Worm (Caenorhabditis elegans) whole organism, early embryonic: ENCODE measurements around the gene ZK1098.11.

Source experiments
- B0310.2 ChIP-seq: sonication (generic microtip); optimal IDR thresholded peaks from 2 replicates; lab custom pipeline; 2016; ENCODE audit warnings: mild to moderate bottlenecking, missing genetic modification characterization, missing compliant biosample characterization
- F13C5.2 ChIP-seq: sonication (generic microtip); optimal IDR thresholded peaks from 2 replicates; lab custom pipeline; 2017; ENCODE audit warnings: mild to moderate bottlenecking, missing genetic modification characterization, inconsistent platforms, missing compliant biosample characterization
- aly-1 ChIP-seq: sonication (generic microtip); optimal IDR thresholded peaks from 2 replicates; lab custom pipeline; 2016; ENCODE audit warnings: missing genetic modification characterization, missing compliant biosample characterization
- ama-1 ChIP-seq: fragments of 150-350 bp; optimal IDR thresholded peaks from 2 replicates; lab custom pipeline; 2014
- ceh-13 ChIP-seq: fragments of 200-800 bp; sonication (Bioruptor generic); optimal IDR thresholded peaks from 2 replicates; lab custom pipeline; 2018; ENCODE audit warnings: mild to moderate bottlenecking, missing genetic modification characterization, missing compliant biosample characterization
- ceh-36 ChIP-seq: sonication (generic microtip); optimal IDR thresholded peaks from 2 replicates; lab custom pipeline; 2016; ENCODE audit warnings: missing genetic modification characterization, inconsistent platforms, missing compliant biosample characterization
- ets-7 ChIP-seq: sonication (generic microtip); optimal IDR thresholded peaks from 2 replicates; lab custom pipeline; 2016; ENCODE audit warnings: missing genotype, missing genetic modification characterization, missing compliant biosample characterization
- flt-1 ChIP-seq: fragments of 200-800 bp; sonication (Bioruptor generic); IDR thresholded peaks from 2 replicates; pipeline ENCODE4 v1.3.6; 2022; ENCODE audit warnings: missing genetic modification characterization, missing compliant biosample characterization
- hmbx-1 ChIP-seq: sonication (generic microtip); optimal IDR thresholded peaks from 2 replicates; lab custom pipeline; 2016; ENCODE audit warnings: mild to moderate bottlenecking, missing genetic modification characterization, missing compliant biosample characterization
- hmg-4 ChIP-seq: fragments of 200-800 bp; sonication (Bioruptor generic); optimal IDR thresholded peaks from 2 replicates; lab custom pipeline; 2018; ENCODE audit warnings: mild to moderate bottlenecking, missing genetic modification characterization, missing compliant biosample characterization
- hnd-1 ChIP-seq: sonication (generic microtip); optimal IDR thresholded peaks from 2 replicates; lab custom pipeline; 2016; ENCODE audit warnings: missing genetic modification characterization, missing compliant biosample characterization
- pes-1 ChIP-seq: fragments of 200-800 bp; sonication (Bioruptor generic); IDR thresholded peaks from 2 replicates; pipeline ENCODE4 v1.3.6; 2022; ENCODE audit warnings: missing genetic modification reagents, missing genetic modification characterization, missing compliant biosample characterization
- scrt-1 ChIP-seq: fragments of 200-800 bp; sonication (Bioruptor generic); IDR thresholded peaks from 2 replicates; pipeline ENCODE4 v1.3.6; 2022; ENCODE audit warnings: missing genetic modification characterization, missing compliant biosample characterization
- sea-1 ChIP-seq: fragments of 200-800 bp; sonication (Bioruptor generic); conservative IDR thresholded peaks from 2 replicates; pipeline ENCODE4 v1.3.6; 2022; ENCODE audit warnings: missing genetic modification characterization, missing compliant biosample characterization
- tbx-11 ChIP-seq: fragments of 200-800 bp; sonication (Bioruptor generic); IDR thresholded peaks from 2 replicates; pipeline ENCODE4 v1.3.6; 2022; ENCODE audit warnings: missing genetic modification characterization, missing compliant biosample characterization
- tbx-37 ChIP-seq: fragments of 200-800 bp; sonication (Bioruptor generic); conservative IDR thresholded peaks from 2 replicates; pipeline ENCODE4 v1.3.6; 2022; ENCODE audit warnings: missing genetic modification reagents, missing genetic modification characterization, missing compliant biosample characterization
- tra-4 ChIP-seq: sonication (generic microtip); optimal IDR thresholded peaks from 2 replicates; lab custom pipeline; 2017; ENCODE audit warnings: missing genetic modification characterization, missing compliant biosample characterization

ZK1098.11 gene

DNA sequence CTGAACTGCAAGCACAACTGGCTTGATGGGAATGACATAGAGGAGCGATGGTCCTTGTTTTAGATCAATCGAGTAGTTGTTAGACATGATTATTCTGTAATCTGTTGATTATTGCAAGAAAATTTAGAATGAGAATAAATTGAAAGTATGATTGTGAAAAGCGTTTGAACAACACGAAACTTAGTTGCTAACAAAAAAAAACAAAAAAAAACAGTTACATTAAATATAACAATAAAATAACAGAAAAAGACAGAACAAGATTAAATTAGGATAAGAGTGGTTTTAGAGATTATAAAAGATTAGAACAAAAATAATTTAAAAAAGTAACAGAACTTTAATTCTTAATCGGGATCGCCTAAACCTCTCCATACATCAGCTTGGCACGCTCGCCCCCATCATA, 6.8 kb downstream of the ZK1098.11 start, which contains the start of gene C48B4.9:
C48B4.9 (minus strand) TSS at position 101 of the 400 bp plus-strand sequence.
- no peak for TF ChIP-seq B0310.2 (tag; lab: Kevin White, UChicago)
- TF ChIP-seq tbx-11 = no peak
- no peak for TF ChIP-seq sea-1 (GFP tag; lab: Robert Waterston, UW)
- TF ChIP-seq hmg-4 (GFP tag; lab: Kevin White, UChicago) = no peak
- no peak for TF ChIP-seq tra-4 (tag; lab: Kevin White, UChicago)
- no peak for TF ChIP-seq flt-1 (GFP tag; lab: Robert Waterston, UW)
- no peak for TF ChIP-seq F13C5.2
- TF ChIP-seq ets-7 (tag; lab: Kevin White, UChicago) = no peak

DNA sequence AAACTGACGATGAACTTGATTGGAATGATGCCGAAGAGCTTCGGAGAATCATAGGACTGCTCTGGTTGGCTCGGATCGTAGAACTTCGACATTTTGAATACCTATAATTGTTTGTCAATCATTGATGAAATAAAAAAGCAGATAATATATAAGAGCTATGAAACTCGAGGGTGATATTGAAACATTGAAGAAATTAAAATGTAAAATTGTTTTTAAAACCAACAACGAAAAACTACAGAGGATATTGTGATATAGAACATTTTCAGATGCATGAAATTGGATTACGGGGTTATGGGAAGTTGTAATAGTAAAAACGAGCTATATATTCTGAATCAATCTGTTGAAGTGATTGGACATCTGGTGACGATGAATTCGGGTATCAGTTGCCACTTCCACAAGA, 8.0 kb downstream of the ZK1098.11 start, which contains the start of gene C48B4.10:
C48B4.10 (minus strand) TSS at position 101 of the 400 bp plus-strand sequence.
- TF ChIP-seq aly-1 (tag; lab: Kevin White, UChicago) = no peak
- no peak for TF ChIP-seq B0310.2 (tag; lab: Kevin White, UChicago)
- no peak for TF ChIP-seq F13C5.2
- no peak for TF ChIP-seq hnd-1 (tag; lab: Kevin White, UChicago)
- no peak for TF ChIP-seq scrt-1 (GFP tag; lab: Robert Waterston, UW)
- no peak for TF ChIP-seq tbx-11
- TF ChIP-seq ceh-13 (GFP tag; lab: Kevin White, UChicago) = no peak
- TF ChIP-seq sea-1 (GFP tag; lab: Robert Waterston, UW) = no peak
- TF ChIP-seq tbx-37 = no peak
- TF ChIP-seq hmbx-1 (tag; lab: Kevin White, UChicago) = no peak
- no peak for TF ChIP-seq ets-7 (tag; lab: Kevin White, UChicago)
- no peak for TF ChIP-seq hmg-4 (GFP tag; lab: Kevin White, UChicago)
- no peak for TF ChIP-seq ceh-36 (tag; lab: Kevin White, UChicago)
- no peak for TF ChIP-seq flt-1 (GFP tag; lab: Robert Waterston, UW)

ce11 chrIII:9565973-9566372, 9.6 kb downstream of the ZK1098.11 start, which contains the start of gene C48B4.11:
Gene C48B4.11 (minus strand): TSS chrIII:9566115.
- TF ChIP-seq tra-4 (tag; lab: Kevin White, UChicago) = no peak
- no peak for TF ChIP-seq ama-1
- TF ChIP-seq aly-1 (tag; lab: Kevin White, UChicago) = no peak
- TF ChIP-seq pes-1 (GFP tag; lab: Robert Waterston, UW) = no peak
- TF ChIP-seq sea-1 (GFP tag; lab: Robert Waterston, UW) = no peak
- no peak for TF ChIP-seq ceh-36 (tag; lab: Kevin White, UChicago)
- no peak for TF ChIP-seq B0310.2 (tag; lab: Kevin White, UChicago)
- no peak for TF ChIP-seq hmbx-1 (tag; lab: Kevin White, UChicago)
- TF ChIP-seq tbx-11 = no peak
- no peak for TF ChIP-seq hmg-4 (GFP tag; lab: Kevin White, UChicago)
- no peak for TF ChIP-seq ceh-13 (GFP tag; lab: Kevin White, UChicago)
- no peak for TF ChIP-seq ets-7 (tag; lab: Kevin White, UChicago)
- TF ChIP-seq scrt-1 (GFP tag; lab: Robert Waterston, UW) = no peak
- TF ChIP-seq tbx-37 = no peak
- TF ChIP-seq flt-1 (GFP tag; lab: Robert Waterston, UW) = no peak

DNA sequence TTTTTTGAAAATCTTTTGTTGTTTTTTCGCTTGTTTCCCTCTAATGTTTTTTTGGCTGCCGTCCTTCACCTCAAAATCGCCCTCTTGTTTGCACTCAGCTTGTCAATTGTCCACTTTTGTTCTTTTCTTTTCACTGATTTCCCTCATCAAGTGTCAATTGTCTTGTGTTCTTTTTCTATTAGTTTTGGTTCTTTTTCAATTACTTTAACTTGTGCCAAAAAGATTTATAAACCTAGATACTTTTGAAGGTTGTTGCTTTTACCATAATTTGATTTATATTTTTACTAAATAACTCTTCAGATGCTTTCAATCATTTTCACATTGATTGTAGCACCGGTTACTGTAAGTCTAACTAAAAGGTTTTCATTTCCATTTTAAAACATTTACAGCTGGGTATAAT, 12.1 kb downstream of the ZK1098.11 start, which contains the start of gene C48B4.13:
C48B4.13 (plus strand) TSS at position 301 of the 400 bp plus-strand sequence.
- TF ChIP-seq hmg-4 (GFP tag; lab: Kevin White, UChicago) = no peak

ce11 chrIII:9570869-9571268, 14.5 kb downstream of the ZK1098.11 start:
- TF ChIP-seq scrt-1 (GFP tag; lab: Robert Waterston, UW) (no peak), hmg-4 (GFP tag; lab: Kevin White, UChicago) (no peak), tbx-37 (no peak), F13C5.2 (no peak), flt-1 (GFP tag; lab: Robert Waterston, UW) (no peak), ets-7 (tag; lab: Kevin White, UChicago) (no peak), B0310.2 (tag; lab: Kevin White, UChicago) (no peak), sea-1 (GFP tag; lab: Robert Waterston, UW) (no peak), aly-1 (tag; lab: Kevin White, UChicago) (no peak), tra-4 (tag; lab: Kevin White, UChicago) (no peak), ceh-36 (tag; lab: Kevin White, UChicago) (no peak), ama-1 (no peak), pes-1 (GFP tag; lab: Robert Waterston, UW) (no peak), ceh-13 (GFP tag; lab: Kevin White, UChicago) (no peak)

DNA sequence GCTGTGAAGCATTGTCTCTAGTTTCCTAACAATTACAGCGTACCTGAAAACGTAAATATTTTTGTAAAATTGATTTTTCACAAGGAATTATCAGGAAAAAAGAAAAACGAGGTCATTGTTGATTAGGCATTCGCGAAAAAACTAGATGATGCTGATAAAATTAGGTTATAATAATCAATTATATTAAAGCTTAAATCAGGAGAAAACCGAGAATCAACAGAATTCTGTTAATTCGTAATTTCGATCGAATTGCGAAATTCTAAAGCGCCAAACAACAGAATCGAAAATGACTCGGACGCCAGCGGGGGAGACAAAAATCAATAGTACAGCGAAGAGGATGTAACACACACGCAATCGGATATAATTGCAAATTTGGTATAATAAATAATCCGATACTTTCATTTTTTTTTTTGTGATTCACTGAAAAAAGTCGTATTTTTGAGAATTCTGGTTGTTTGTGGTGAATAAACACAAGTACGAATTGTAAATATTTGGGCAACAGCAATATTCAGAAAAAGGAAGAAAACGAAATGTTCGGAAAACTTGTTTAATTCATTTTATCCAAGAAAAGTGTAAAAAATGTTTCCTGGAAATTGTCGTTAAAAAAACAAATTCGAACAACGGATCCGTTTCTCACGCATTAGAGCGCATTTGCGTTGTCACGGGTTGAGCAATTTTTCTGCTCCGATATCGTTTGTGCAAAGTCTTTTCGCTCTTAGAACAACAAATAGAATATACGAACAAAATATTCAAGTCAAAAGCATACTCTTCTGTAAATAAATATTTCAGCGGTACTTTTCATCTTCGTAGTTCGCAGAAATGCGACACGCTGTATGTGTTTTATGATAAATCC, 23.9 kb downstream of the ZK1098.11 start, which contains the start of gene ced-7:
ced-7 (minus strand) TSS at position 51 of the 853 bp plus-strand sequence.
- TF ChIP-seq tbx-11 (no peak), hnd-1 (tag; lab: Kevin White, UChicago) (no peak), ceh-36 (tag; lab: Kevin White, UChicago) (no peak), hmg-4 (GFP tag; lab: Kevin White, UChicago) (no peak), ets-7 (tag; lab: Kevin White, UChicago) (no peak), aly-1 (tag; lab: Kevin White, UChicago) (no peak), pes-1 (GFP tag; lab: Robert Waterston, UW) (no peak), hmbx-1 (tag; lab: Kevin White, UChicago) (no peak), ceh-13 (GFP tag; lab: Kevin White, UChicago) (no peak), scrt-1 (GFP tag; lab: Robert Waterston, UW) (no peak), tbx-37 (no peak), tra-4 (tag; lab: Kevin White, UChicago) (no peak), sea-1 (GFP tag; lab: Robert Waterston, UW) (no peak), F13C5.2 (no peak)

- no peak for TF ChIP-seq hmg-4 (GFP tag; lab: Kevin White, UChicago)
- TF ChIP-seq hnd-1 (tag; lab: Kevin White, UChicago) = no peak
- no peak for TF ChIP-seq ama-1
- no peak for TF ChIP-seq ceh-13 (GFP tag; lab: Kevin White, UChicago)
- no peak for TF ChIP-seq tbx-11
- TF ChIP-seq flt-1 (GFP tag; lab: Robert Waterston, UW) = no peak
- TF ChIP-seq ets-7 (tag; lab: Kevin White, UChicago) = no peak
- TF ChIP-seq tbx-37 = no peak
- TF ChIP-seq hmbx-1 (tag; lab: Kevin White, UChicago) = no peak
- no peak for TF ChIP-seq sea-1 (GFP tag; lab: Robert Waterston, UW)
- no peak for TF ChIP-seq B0310.2 (tag; lab: Kevin White, UChicago)
- no peak for TF ChIP-seq F13C5.2
- no peak for TF ChIP-seq tra-4 (tag; lab: Kevin White, UChicago)
- no peak for TF ChIP-seq pes-1 (GFP tag; lab: Robert Waterston, UW)
- TF ChIP-seq scrt-1 (GFP tag; lab: Robert Waterston, UW) = no peak
- TF ChIP-seq aly-1 (tag; lab: Kevin White, UChicago) = no peak
- TF ChIP-seq ceh-36 (tag; lab: Kevin White, UChicago) = no peak
These were observed 25.8 kb downstream of the ZK1098.11 start, which contains the start of gene C48B4.3 for ce11 chrIII:9582240-9582639. Gene C48B4.3 (minus strand): TSS chrIII:9582388.
